Fruit fly (Drosophila melanogaster): ENCODE data around the gene RpS27.

Gene RpS27

DNA sequence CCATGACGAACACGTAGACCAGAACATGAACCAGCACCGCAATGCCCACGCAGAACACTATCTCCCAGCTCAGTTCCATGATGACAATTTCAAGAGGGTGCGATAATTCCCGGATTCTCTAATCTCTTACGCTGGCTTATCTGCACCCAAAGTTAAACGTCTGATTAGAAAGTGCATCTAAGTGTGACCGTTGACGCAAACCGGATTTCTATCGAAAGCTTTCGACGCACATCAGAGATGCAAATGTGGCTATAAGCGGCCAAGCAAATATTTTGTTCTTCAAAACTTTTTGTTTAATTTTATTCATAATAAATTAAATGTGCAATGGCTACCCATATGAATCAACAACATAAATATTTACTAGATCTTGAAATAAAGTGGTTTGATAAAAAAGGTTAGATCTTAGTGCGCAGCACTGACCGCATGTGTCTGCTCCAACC, 15.0 kb upstream of the RpS27 start, which contains the start of the genes Kdsr and CG11858 (continued):
- TF ChIP-seq lola (GFP tag; optimal IDR thresholded peaks at IDR 0.05) (peak in 1 of 3 experiments; percentile 53), MBD-R2 (GFP tag; IDR thresholded peaks at IDR 0.05) (peak; percentile 86), CG3838 (GFP tag; optimal IDR thresholded peaks at IDR 0.05) (peak; percentile 42), btn (GFP tag; optimal IDR thresholded peaks at IDR 0.05) (no peak), her (GFP tag; optimal IDR thresholded peaks at IDR 0.05) (peak; percentile 30), CG34376 (GFP tag; optimal IDR thresholded peaks at IDR 0.05) (peak; percentile 77), ro (GFP tag; IDR thresholded peaks at IDR 0.05) (no peak), CG6791 (GFP tag; IDR thresholded peaks at IDR 0.05; ENCODE audit: partially characterized antibody) (no peak), CG7556 (GFP tag; optimal IDR thresholded peaks at IDR 0.05) (no peak), Opbp (GFP tag; IDR thresholded peaks at IDR 0.05; ENCODE audit: partially characterized antibody) (no peak), pros (GFP tag; optimal IDR thresholded peaks at IDR 0.05) (no peak), CG3065 (GFP tag; optimal IDR thresholded peaks at IDR 0.05) (no peak), sr (GFP tag; IDR thresholded peaks at IDR 0.05) (no peak), scrt (GFP tag; optimal IDR thresholded peaks at IDR 0.05) (peak; percentile 33), Optix (GFP tag; IDR thresholded peaks at IDR 0.05) (no peak), CHES-1-like (GFP tag; optimal IDR thresholded peaks at IDR 0.05) (peak; percentile 41), tin (GFP tag; optimal IDR thresholded peaks at IDR 0.05) (peak; percentile 34), Abd-B (GFP tag; optimal IDR thresholded peaks at IDR 0.05) (no peak), ems (GFP tag; optimal IDR thresholded peaks at IDR 0.05) (peak; percentile 19), jumu (GFP tag; optimal IDR thresholded peaks at IDR 0.05) (peak; percentile 44), Bdp1 (GFP tag; optimal IDR thresholded peaks at IDR 0.05) (peak; percentile 27), slou (GFP tag; optimal IDR thresholded peaks at IDR 0.05) (no peak), dpn (GFP tag; optimal IDR thresholded peaks at IDR 0.05) (peak; percentile 56 to 57), Eip74EF (GFP tag; optimal IDR thresholded peaks at IDR 0.05) (no peak), CG12769 (tag; optimal IDR thresholded peaks at IDR 0.05) (peak; percentile 68), CG8290 (GFP tag; optimal IDR thresholded peaks at IDR 0.05) (peak; percentile 1), CG8290 (tag; optimal IDR thresholded peaks at IDR 0.05) (peak in 1 of 2 experiments; percentile 14), inv (GFP tag; IDR thresholded peaks at IDR 0.05; ENCODE audit: partially characterized antibody) (no peak), CrebB (tag; optimal IDR thresholded peaks at IDR 0.05) (peak; percentile 44), pum (GFP tag; optimal IDR thresholded peaks at IDR 0.05) (peak; percentile 45), CG16779 (GFP tag; IDR thresholded peaks at IDR 0.05) (no peak), CG31388 (GFP tag; optimal IDR thresholded peaks at IDR 0.05) (no peak), B-H1 (GFP tag; IDR thresholded peaks at IDR 0.05) (peak; percentile 43; the same call in 2 of the 3 replicates), dati (GFP tag; IDR thresholded peaks at IDR 0.05) (no peak), Lpt (GFP tag; optimal IDR thresholded peaks at IDR 0.05) (no peak), C15 (GFP tag; IDR thresholded peaks at IDR 0.05) (no peak), nerfin-1 (tag; optimal IDR thresholded peaks at IDR 0.05) (peak; percentile 28), HLH54F (GFP tag; optimal IDR thresholded peaks at IDR 0.05) (peak; percentile 43), Dfd (GFP tag; optimal IDR thresholded peaks at IDR 0.05) (no peak), eve (GFP tag; optimal IDR thresholded peaks at IDR 0.05) (no peak), Lhr (GFP tag; optimal IDR thresholded peaks at IDR 0.05) (peak; percentile 37), hb (GFP tag; IDR thresholded peaks at IDR 0.05; ENCODE audit: partially characterized antibody) (no peak), az2 (GFP tag; optimal IDR thresholded peaks at IDR 0.05) (peak; percentile 52), CG18011 (GFP tag; optimal IDR thresholded peaks at IDR 0.05) (peak; percentile 37), CG16863 (GFP tag; optimal IDR thresholded peaks at IDR 0.05) (peak; percentile 15), onecut (GFP tag; IDR thresholded peaks at IDR 0.05) (no peak; the same call in 1 of the 2 replicates), NC2α (GFP tag; optimal IDR thresholded peaks at IDR 0.05) (no peak), CG8478 (optimal IDR thresholded peaks at IDR 0.05) (no peak), CG10147 (GFP tag; optimal IDR thresholded peaks at IDR 0.05) (peak; percentile 63), CG4707 (GFP tag; optimal IDR thresholded peaks at IDR 0.05) (no peak), CG8765 (GFP tag; IDR thresholded peaks at IDR 0.05) (peak; percentile 53), CG2129 (GFP tag; IDR thresholded peaks at IDR 0.05; ENCODE audit: partially characterized antibody) (no peak)

Data from whole organism, embryonic.